Fruit fly (Drosophila melanogaster) Kc167 (cell line): ENCODE data around the gene rempA.

Experiments used
- Myc ChIP-seq: fragments of >200 bp; optimal IDR thresholded peaks from 2 replicates; lab custom pipeline; 2017; ENCODE audit warnings: missing external identifiers
- psq ChIP-seq: fragments of >200 bp; optimal IDR thresholded peaks from 2 replicates; lab custom pipeline; 2017; ENCODE audit warnings: missing external identifiers

dm6 chr2L:521940-522632, 38.0 kb downstream of the rempA start:
- TF ChIP-seq Myc (lab: Kevin White, UChicago) (no peak), psq (lab: Kevin White, UChicago) (no peak)
